Worm (Caenorhabditis elegans): Measurements from ENCODE around the gene F13A2.9.

Gene F13A2.9

ce11 chrV:4386173-4386572 lies 1.1 kb downstream of the F13A2.9 start, which contains the start of gene F13A2.10:
TSS of gene F13A2.10 (minus strand) at chrV:4386273.
- TF ChIP-seq hnd-1 (tag; optimal IDR thresholded peaks at IDR 0.05) = no peak
- TF ChIP-seq sea-1 (GFP tag; conservative IDR thresholded peaks at IDR 0.05) = no peak
- no peak for TF ChIP-seq hmg-4 (GFP tag; optimal IDR thresholded peaks at IDR 0.05)
- no peak for TF ChIP-seq scrt-1 (GFP tag; IDR thresholded peaks at IDR 0.05)
- no peak for TF ChIP-seq tbx-37 (GFP tag; conservative IDR thresholded peaks at IDR 0.05)
- no peak for TF ChIP-seq hmbx-1 (tag; optimal IDR thresholded peaks at IDR 0.05)
- TF ChIP-seq tbx-11 (GFP tag; IDR thresholded peaks at IDR 0.05) = no peak
- TF ChIP-seq tra-4 (tag; optimal IDR thresholded peaks at IDR 0.05) = no peak
- no peak for TF ChIP-seq ama-1 (optimal IDR thresholded peaks at IDR 0.05)

ce11 chrV:4384482-4384881 lies 2.8 kb downstream of the F13A2.9 start, which contains the start of gene F13A2.2:
TSS of gene F13A2.2 (minus strand) at chrV:4384582.
- no peak for TF ChIP-seq ama-1 (optimal IDR thresholded peaks at IDR 0.05)
- no peak for TF ChIP-seq ets-7 (tag; optimal IDR thresholded peaks at IDR 0.05)
- no peak for TF ChIP-seq B0310.2 (tag; optimal IDR thresholded peaks at IDR 0.05)
- TF ChIP-seq ceh-13 (GFP tag; optimal IDR thresholded peaks at IDR 0.05) = no peak
- TF ChIP-seq tbx-11 (GFP tag; IDR thresholded peaks at IDR 0.05) = no peak
- TF ChIP-seq pes-1 (GFP tag; IDR thresholded peaks at IDR 0.05) = no peak
- TF ChIP-seq hmg-4 (GFP tag; optimal IDR thresholded peaks at IDR 0.05) = no peak
- TF ChIP-seq sea-1 (GFP tag; conservative IDR thresholded peaks at IDR 0.05) = no peak
- no peak for TF ChIP-seq ceh-36 (tag; optimal IDR thresholded peaks at IDR 0.05)
- no peak for TF ChIP-seq scrt-1 (GFP tag; IDR thresholded peaks at IDR 0.05)
- no peak for TF ChIP-seq tbx-37 (GFP tag; conservative IDR thresholded peaks at IDR 0.05)

- TF ChIP-seq ceh-13 (GFP tag; optimal IDR thresholded peaks at IDR 0.05) (no peak), ceh-36 (tag; optimal IDR thresholded peaks at IDR 0.05) (no peak), tra-4 (tag; optimal IDR thresholded peaks at IDR 0.05) (no peak), flt-1 (GFP tag; IDR thresholded peaks at IDR 0.05) (no peak), aly-1 (tag; optimal IDR thresholded peaks at IDR 0.05) (no peak), tbx-11 (GFP tag; IDR thresholded peaks at IDR 0.05) (no peak), ets-7 (tag; optimal IDR thresholded peaks at IDR 0.05) (no peak), hmbx-1 (tag; optimal IDR thresholded peaks at IDR 0.05) (no peak), sea-1 (GFP tag; conservative IDR thresholded peaks at IDR 0.05) (no peak), B0310.2 (tag; optimal IDR thresholded peaks at IDR 0.05) (no peak), hmg-4 (GFP tag; optimal IDR thresholded peaks at IDR 0.05) (no peak), ama-1 (optimal IDR thresholded peaks at IDR 0.05) (no peak)
Measured at ce11 chrV:4382298-4382697, 5.0 kb downstream of the F13A2.9 start, which contains the start of gene F13A2.1. TSS of gene F13A2.1 (minus strand) at chrV:4382398.

ce11 chrV:4377622-4378021 lies 9.7 kb downstream of the F13A2.9 start, which contains the start of gene F32D1.8:
TSS of gene F32D1.8 (minus strand) at chrV:4377722.
- TF ChIP-seq flt-1 (GFP tag; IDR thresholded peaks at IDR 0.05) (no peak), aly-1 (tag; optimal IDR thresholded peaks at IDR 0.05) (no peak), hmg-4 (GFP tag; optimal IDR thresholded peaks at IDR 0.05) (no peak), ama-1 (optimal IDR thresholded peaks at IDR 0.05) (no peak), pes-1 (GFP tag; IDR thresholded peaks at IDR 0.05) (no peak), ceh-13 (GFP tag; optimal IDR thresholded peaks at IDR 0.05) (no peak), ets-7 (tag; optimal IDR thresholded peaks at IDR 0.05) (no peak), tbx-37 (GFP tag; conservative IDR thresholded peaks at IDR 0.05) (no peak), F13C5.2 (tag; optimal IDR thresholded peaks at IDR 0.05) (no peak), sea-1 (GFP tag; conservative IDR thresholded peaks at IDR 0.05) (no peak), hmbx-1 (tag; optimal IDR thresholded peaks at IDR 0.05) (no peak), B0310.2 (tag; optimal IDR thresholded peaks at IDR 0.05) (no peak), ceh-36 (tag; optimal IDR thresholded peaks at IDR 0.05) (no peak), tra-4 (tag; optimal IDR thresholded peaks at IDR 0.05) (no peak), scrt-1 (GFP tag; IDR thresholded peaks at IDR 0.05) (no peak), hnd-1 (tag; optimal IDR thresholded peaks at IDR 0.05) (no peak), tbx-11 (GFP tag; IDR thresholded peaks at IDR 0.05) (no peak)

- TF ChIP-seq hmg-4 (GFP tag; optimal IDR thresholded peaks at IDR 0.05) = no peak
- TF ChIP-seq ceh-13 (GFP tag; optimal IDR thresholded peaks at IDR 0.05) = no peak
- TF ChIP-seq B0310.2 (tag; optimal IDR thresholded peaks at IDR 0.05) = no peak
- TF ChIP-seq pes-1 (GFP tag; IDR thresholded peaks at IDR 0.05) = no peak
- TF ChIP-seq ets-7 (tag; optimal IDR thresholded peaks at IDR 0.05) = no peak
- no peak for TF ChIP-seq tra-4 (tag; optimal IDR thresholded peaks at IDR 0.05)
- no peak for TF ChIP-seq flt-1 (GFP tag; IDR thresholded peaks at IDR 0.05)
- TF ChIP-seq tbx-11 (GFP tag; IDR thresholded peaks at IDR 0.05) = no peak
- TF ChIP-seq ama-1 (optimal IDR thresholded peaks at IDR 0.05) = no peak
- no peak for TF ChIP-seq sea-1 (GFP tag; conservative IDR thresholded peaks at IDR 0.05)
Measured at ce11 chrV:4375807-4376564, 11.3 kb downstream of the F13A2.9 start, which contains the start of gene F32D1.7. TSS of gene F32D1.7 (minus strand) at chrV:4376173.

- TF ChIP-seq F13C5.2 (tag; optimal IDR thresholded peaks at IDR 0.05) (no peak), sea-1 (GFP tag; conservative IDR thresholded peaks at IDR 0.05) (no peak), B0310.2 (tag; optimal IDR thresholded peaks at IDR 0.05) (no peak), ceh-36 (tag; optimal IDR thresholded peaks at IDR 0.05) (no peak), tbx-11 (GFP tag; IDR thresholded peaks at IDR 0.05) (no peak), ceh-13 (GFP tag; optimal IDR thresholded peaks at IDR 0.05) (no peak), pes-1 (GFP tag; IDR thresholded peaks at IDR 0.05) (no peak), aly-1 (tag; optimal IDR thresholded peaks at IDR 0.05) (no peak)
Measured at ce11 chrV:4374625-4375024, 12.7 kb downstream of the F13A2.9 start, which contains the start of gene neg-1. TSS of gene neg-1 (minus strand) at chrV:4374874.

ce11 chrV:4373656-4374055 lies 13.6 kb downstream of the F13A2.9 start:
- TF ChIP-seq aly-1 (tag; optimal IDR thresholded peaks at IDR 0.05) (no peak), ets-7 (tag; optimal IDR thresholded peaks at IDR 0.05) (no peak), hmg-4 (GFP tag; optimal IDR thresholded peaks at IDR 0.05) (no peak), hnd-1 (tag; optimal IDR thresholded peaks at IDR 0.05) (no peak), F13C5.2 (tag; optimal IDR thresholded peaks at IDR 0.05) (no peak), tbx-37 (GFP tag; conservative IDR thresholded peaks at IDR 0.05) (no peak), ama-1 (optimal IDR thresholded peaks at IDR 0.05) (no peak), sea-1 (GFP tag; conservative IDR thresholded peaks at IDR 0.05) (no peak), tra-4 (tag; optimal IDR thresholded peaks at IDR 0.05) (no peak), scrt-1 (GFP tag; IDR thresholded peaks at IDR 0.05) (no peak), B0310.2 (tag; optimal IDR thresholded peaks at IDR 0.05) (no peak), hmbx-1 (tag; optimal IDR thresholded peaks at IDR 0.05) (no peak), pes-1 (GFP tag; IDR thresholded peaks at IDR 0.05) (no peak), flt-1 (GFP tag; IDR thresholded peaks at IDR 0.05) (no peak), ceh-13 (GFP tag; optimal IDR thresholded peaks at IDR 0.05) (no peak), ceh-36 (tag; optimal IDR thresholded peaks at IDR 0.05) (no peak), tbx-11 (GFP tag; IDR thresholded peaks at IDR 0.05) (no peak)
